Fruit fly (Drosophila melanogaster): ENCODE data around the gene Ucp4A.

DNA sequence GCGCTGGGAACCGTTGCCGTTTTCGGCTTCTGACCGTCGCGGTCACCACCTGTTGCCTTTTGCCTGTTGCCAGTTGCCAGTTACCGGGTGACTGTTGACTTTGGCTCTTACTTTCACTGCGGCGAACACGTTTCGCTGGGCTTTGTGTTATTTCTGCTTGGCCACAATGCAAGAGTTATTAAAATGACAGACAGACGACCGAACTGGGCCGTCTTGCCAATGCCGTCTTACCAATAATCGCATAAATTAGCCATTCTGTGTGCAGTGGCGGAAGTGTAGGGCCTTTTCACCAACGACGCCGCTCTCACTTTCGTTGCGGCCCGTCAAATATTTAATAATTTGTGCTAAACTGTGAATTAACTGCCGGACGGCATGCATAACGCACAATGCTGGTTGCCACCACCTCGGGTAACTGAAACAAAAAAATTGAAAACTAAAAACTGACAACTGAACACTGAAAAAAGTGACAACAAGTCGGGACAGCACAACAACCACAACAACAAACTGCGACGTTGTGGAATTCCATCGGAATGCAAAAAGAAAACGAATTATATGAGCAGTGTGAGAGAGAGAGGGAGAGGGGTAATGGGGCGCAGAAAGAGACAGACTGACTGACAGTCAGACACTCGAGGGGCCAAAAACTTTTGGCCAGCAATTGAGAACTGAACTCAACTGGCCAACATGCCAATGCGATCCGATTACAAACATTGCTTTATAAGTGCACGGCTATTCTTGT lies 16.3 kb upstream of the Ucp4A start:
- no peak for TF ChIP-seq pan (optimal IDR thresholded peaks at IDR 0.05)
- no peak for TF ChIP-seq psq (optimal IDR thresholded peaks at IDR 0.05)
- no peak for TF ChIP-seq CG8478 (optimal IDR thresholded peaks at IDR 0.05)
